Worm (Caenorhabditis elegans) whole organism, mixed stage, embryonic: ENCODE measurements around the gene atp-2.

ENCODE experiments used
- M03D4.4 ChIP-seq: sonication (generic microtip); optimal IDR thresholded peaks from 2 replicates; lab custom pipeline; 2017; ENCODE audit warnings: mild to moderate bottlenecking, missing genetic modification characterization, missing compliant biosample characterization
- bed-3 ChIP-seq: fragments of 200-800 bp; sonication (Bioruptor generic); optimal IDR thresholded peaks from 3 replicates; lab custom pipeline; 2018; ENCODE audit warnings: mild to moderate bottlenecking, missing genetic modification characterization, moderate library complexity, missing compliant biosample characterization
- blmp-1 ChIP-seq: fragments of 150-350 bp; optimal IDR thresholded peaks from 2 replicates; lab custom pipeline; 2014; ENCODE audit warnings: missing biosample characterization, missing genetic modification characterization
- ceh-39 ChIP-seq: fragments of 150-350 bp; optimal IDR thresholded peaks from 2 replicates; lab custom pipeline; 2014; ENCODE audit warnings: missing biosample characterization, missing genetic modification characterization
- ceh-43 ChIP-seq: fragments of 200-800 bp; sonication (Bioruptor generic); optimal IDR thresholded peaks from 2 replicates; lab custom pipeline; 2018; ENCODE audit warnings: mild to moderate bottlenecking, missing genetic modification characterization, moderate library complexity, missing compliant biosample characterization
- ceh-83 ChIP-seq: fragments of 200-800 bp; sonication (Bioruptor generic); optimal IDR thresholded peaks from 2 replicates; lab custom pipeline; 2018; ENCODE audit warnings: mild to moderate bottlenecking, missing genetic modification characterization, missing compliant biosample characterization
- ces-1 ChIP-seq: fragments of 150-350 bp; optimal IDR thresholded peaks from 2 replicates; lab custom pipeline; 2014; ENCODE audit warnings: missing biosample characterization, missing genetic modification reagents, missing genetic modification characterization
- cnd-1 ChIP-seq: fragments of 200-800 bp; sonication (Bioruptor generic); optimal IDR thresholded peaks from 2 replicates; lab custom pipeline; 2018; ENCODE audit warnings: mild to moderate bottlenecking, missing genetic modification characterization, missing compliant biosample characterization
- drap-1 ChIP-seq: fragments of 200-800 bp; sonication (Bioruptor generic); optimal IDR thresholded peaks from 3 replicates; lab custom pipeline; 2018; ENCODE audit warnings: mild to moderate bottlenecking, missing genetic modification characterization, missing compliant biosample characterization
- elt-3 ChIP-seq: fragments of 150-350 bp; optimal IDR thresholded peaks from 2 replicates; lab custom pipeline; 2014; ENCODE audit warnings: missing biosample characterization, missing genetic modification characterization
- flh-1 ChIP-seq: fragments of 200-800 bp; sonication (Bioruptor generic); optimal IDR thresholded peaks from 2 replicates; lab custom pipeline; 2018; ENCODE audit warnings: mild to moderate bottlenecking, missing genetic modification characterization, moderate library complexity, missing compliant biosample characterization
- ham-2 ChIP-seq: fragments of 200-800 bp; sonication (Bioruptor generic); optimal IDR thresholded peaks from 2 replicates; lab custom pipeline; 2018; ENCODE audit warnings: mild to moderate bottlenecking, missing genetic modification characterization, missing compliant biosample characterization
- lin-32 ChIP-seq: fragments of 200-800 bp; sonication (Bioruptor generic); optimal IDR thresholded peaks from 2 replicates; lab custom pipeline; 2018; ENCODE audit warnings: mild to moderate bottlenecking, missing genetic modification characterization, missing compliant biosample characterization
- lsy-2 ChIP-seq: fragments of 150-350 bp; optimal IDR thresholded peaks from 2 replicates; lab custom pipeline; 2014; ENCODE audit warnings: missing biosample characterization, missing genetic modification characterization
- mab-5 ChIP-seq: fragments of 150-350 bp; optimal IDR thresholded peaks from 2 replicates; lab custom pipeline; 2014; ENCODE audit warnings: missing biosample characterization, missing genetic modification characterization
- mep-1 ChIP-seq: fragments of 150-350 bp; optimal IDR thresholded peaks from 2 replicates; lab custom pipeline; 2017; ENCODE audit warnings: missing biosample characterization, missing genetic modification reagents, missing genetic modification characterization, inconsistent platforms
- mls-2 ChIP-seq: sonication (generic microtip); optimal IDR thresholded peaks from 2 replicates; lab custom pipeline; 2016; ENCODE audit warnings: mild to moderate bottlenecking, missing genetic modification characterization, moderate library complexity, missing compliant biosample characterization
- nhr-12 ChIP-seq: fragments of 150-350 bp; optimal IDR thresholded peaks from 2 replicates; lab custom pipeline; 2014; ENCODE audit warnings: missing biosample characterization, missing genetic modification characterization
- nhr-237 ChIP-seq: fragments of 150-350 bp; optimal IDR thresholded peaks from 2 replicates; lab custom pipeline; 2014; ENCODE audit warnings: missing biosample characterization, missing genetic modification characterization
- nhr-28 ChIP-seq: fragments of 150-350 bp; optimal IDR thresholded peaks from 2 replicates; lab custom pipeline; 2014; ENCODE audit warnings: missing biosample characterization, missing genetic modification characterization
- nhr-76 ChIP-seq: sonication (generic microtip); optimal IDR thresholded peaks from 2 replicates; lab custom pipeline; 2017; ENCODE audit warnings: missing biosample characterization, missing genetic modification characterization
- pha-4 ChIP-seq: fragments of 150-350 bp; optimal IDR thresholded peaks from 2 replicates; lab custom pipeline; 2018; ENCODE audit warnings: missing biosample characterization, missing genetic modification reagents, missing genetic modification characterization
- snpc-4 ChIP-seq: fragments of 150-350 bp; optimal IDR thresholded peaks from 2 replicates; lab custom pipeline; 2014; ENCODE audit warnings: missing biosample characterization, missing genetic modification characterization
- sptf-1 ChIP-seq: sonication (generic microtip); optimal IDR thresholded peaks from 2 replicates; lab custom pipeline; 2017; ENCODE audit warnings: mild to moderate bottlenecking, missing genetic modification characterization, moderate library complexity, missing compliant biosample characterization
- tbx-8 ChIP-seq: fragments of 200-800 bp; sonication (Bioruptor generic); optimal IDR thresholded peaks from 2 replicates; lab custom pipeline; 2018; ENCODE audit warnings: mild to moderate bottlenecking, missing genetic modification characterization, moderate library complexity, missing compliant biosample characterization
- unc-120 ChIP-seq: sonication (generic microtip); optimal IDR thresholded peaks from 2 replicates; lab custom pipeline; 2017; ENCODE audit warnings: missing genetic modification characterization, missing compliant biosample characterization; ENCODE audit not compliant: poor library complexity, severe bottlenecking
- unc-39 ChIP-seq: fragments of 150-350 bp; optimal IDR thresholded peaks from 2 replicates; lab custom pipeline; 2014; ENCODE audit warnings: missing biosample characterization, missing genetic modification characterization
- unc-62 ChIP-seq: fragments of 150-350 bp; optimal IDR thresholded peaks from 2 replicates; lab custom pipeline; 2014; ENCODE audit warnings: missing biosample characterization, missing genetic modification reagents, missing genetic modification characterization
- zip-8 ChIP-seq: fragments of 150-350 bp; optimal IDR thresholded peaks from 2 replicates; lab custom pipeline; 2014; ENCODE audit warnings: missing biosample characterization, missing genetic modification characterization
- ztf-11 ChIP-seq: fragments of 150-350 bp; optimal IDR thresholded peaks from 2 replicates; lab custom pipeline; 2014; ENCODE audit warnings: missing biosample characterization, missing genetic modification characterization

Gene atp-2

DNA sequence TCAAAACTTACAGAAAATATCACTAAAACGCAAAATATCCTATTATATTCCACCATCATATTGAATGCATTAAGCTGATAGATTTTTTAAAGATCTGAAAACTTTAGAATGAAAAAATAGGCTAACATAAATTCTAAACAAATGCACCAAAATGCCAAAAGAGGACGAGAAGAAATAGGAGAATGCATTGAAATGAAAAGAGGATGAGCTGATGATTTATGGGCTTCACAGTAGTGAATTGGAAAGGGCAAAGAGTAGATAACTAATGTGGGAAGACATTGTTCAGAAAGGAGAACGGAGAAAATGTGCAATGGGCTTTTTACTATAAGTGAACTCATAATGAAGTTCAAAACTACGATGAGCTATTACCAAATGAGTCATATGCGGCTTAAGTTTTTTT lies 10.7 kb upstream of the atp-2 start, which contains the start of gene cutl-19:
cutl-19 (minus strand) TSS at position 101 of the 400 bp plus-strand sequence.
- TF ChIP-seq nhr-237 (tag; lab: Kevin White, UChicago) (no peak), elt-3 (tag; lab: Kevin White, UChicago) (no peak), mep-1 (tag; lab: Kevin White, UChicago) (no peak), sptf-1 (tag; lab: Kevin White, UChicago) (no peak), ztf-11 (tag; lab: Kevin White, UChicago) (no peak), lsy-2 (no peak), mls-2 (tag; lab: Kevin White, UChicago) (no peak), bed-3 (GFP tag; lab: Kevin White, UChicago) (no peak), nhr-12 (tag; lab: Kevin White, UChicago) (no peak), blmp-1 (tag; lab: Kevin White, UChicago) (no peak), mab-5 (no peak), cnd-1 (tag; lab: Kevin White, UChicago) (no peak)

DNA sequence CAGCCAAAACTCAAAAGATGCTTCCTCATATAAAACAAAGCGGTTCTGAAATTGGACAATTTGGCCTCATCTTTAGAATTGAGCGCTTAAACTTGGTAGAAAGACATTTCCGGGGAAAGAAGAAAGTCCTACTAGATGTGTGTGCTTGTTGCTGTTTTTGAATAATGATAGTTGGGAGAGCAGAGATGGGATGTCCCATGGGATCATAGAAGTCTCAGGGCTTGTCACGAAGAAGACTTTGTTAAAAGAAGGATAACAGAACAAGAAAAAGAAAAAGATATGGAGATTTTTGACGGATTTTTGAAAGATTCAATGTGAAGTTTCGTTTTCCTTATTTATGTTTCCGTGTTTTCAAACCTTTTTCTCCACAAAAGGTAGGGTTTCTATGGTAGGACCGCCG lies 9.5 kb upstream of the atp-2 start, which contains the start of gene ZC155.2:
ZC155.2 (plus strand) TSS at position 301 of the 400 bp plus-strand sequence.
- TF ChIP-seq nhr-12 (tag; lab: Kevin White, UChicago) = no peak
- TF ChIP-seq ceh-43 (GFP tag; lab: Kevin White, UChicago) = no peak
- no peak for TF ChIP-seq nhr-28 (tag; lab: Kevin White, UChicago)
- no peak for TF ChIP-seq mep-1 (tag; lab: Kevin White, UChicago)
- no peak for TF ChIP-seq unc-120 (tag; lab: Kevin White, UChicago)
- no peak for TF ChIP-seq unc-39 (tag; lab: Kevin White, UChicago)
- no peak for TF ChIP-seq snpc-4

DNA sequence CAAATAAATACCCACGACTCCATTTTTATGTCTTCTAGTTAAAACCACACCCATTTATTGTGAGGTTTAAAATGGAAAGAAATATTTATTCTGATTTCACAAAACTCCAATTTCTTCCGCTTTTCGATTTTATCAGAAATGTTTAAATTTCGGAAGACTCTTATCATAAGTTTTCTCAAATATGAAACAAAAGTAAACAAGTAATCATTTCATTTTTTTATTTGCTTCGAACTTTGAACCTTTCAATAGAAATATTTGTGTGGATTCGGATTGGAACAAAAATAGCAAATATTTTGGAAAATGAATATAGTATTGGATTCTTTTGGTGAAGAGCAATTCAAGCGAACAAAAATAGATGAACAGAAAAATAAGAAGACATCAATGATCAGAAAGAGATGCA lies 6.4 kb upstream of the atp-2 start:
- TF ChIP-seq drap-1 (GFP tag; lab: Kevin White, UChicago) = no peak
- no peak for TF ChIP-seq sptf-1 (tag; lab: Kevin White, UChicago)
- TF ChIP-seq mep-1 (tag; lab: Kevin White, UChicago) = no peak
- no peak for TF ChIP-seq ceh-43 (GFP tag; lab: Kevin White, UChicago)
- no peak for TF ChIP-seq snpc-4
- no peak for TF ChIP-seq lsy-2
- TF ChIP-seq tbx-8 (GFP tag; lab: Kevin White, UChicago) = no peak
- no peak for TF ChIP-seq nhr-76 (tag; lab: Kevin White, UChicago)
- TF ChIP-seq nhr-237 (tag; lab: Kevin White, UChicago) = no peak
- no peak for TF ChIP-seq M03D4.4
- no peak for TF ChIP-seq ceh-83 (GFP tag; lab: Kevin White, UChicago)
- no peak for TF ChIP-seq ztf-11 (tag; lab: Kevin White, UChicago)
- TF ChIP-seq lin-32 = no peak
- no peak for TF ChIP-seq nhr-12 (tag; lab: Kevin White, UChicago)
- TF ChIP-seq cnd-1 (tag; lab: Kevin White, UChicago) = no peak
- TF ChIP-seq ham-2 (GFP tag; lab: Kevin White, UChicago) = no peak
- TF ChIP-seq ceh-39 (tag; lab: Kevin White, UChicago) = no peak
- TF ChIP-seq flh-1 = no peak
- TF ChIP-seq ces-1 (GFP tag; lab: Kevin White, UChicago) = no peak

- no peak for TF ChIP-seq mab-5
- no peak for TF ChIP-seq ces-1 (GFP tag; lab: Kevin White, UChicago)
- TF ChIP-seq pha-4 (tag; lab: Kevin White, UChicago) = peak; percentile 8
- no peak for TF ChIP-seq ceh-83 (GFP tag; lab: Kevin White, UChicago)
- TF ChIP-seq bed-3 (GFP tag; lab: Kevin White, UChicago) = no peak
- TF ChIP-seq lin-32 = no peak
- no peak for TF ChIP-seq unc-39 (tag; lab: Kevin White, UChicago)
Observed at ce11 chrIII:5222777-5223176, 5.4 kb upstream of the atp-2 start.

- TF ChIP-seq sptf-1 (tag; lab: Kevin White, UChicago) (no peak), nhr-28 (tag; lab: Kevin White, UChicago) (no peak), M03D4.4 (no peak), cnd-1 (tag; lab: Kevin White, UChicago) (no peak), lin-32 (no peak), unc-62 (no peak), nhr-76 (tag; lab: Kevin White, UChicago) (no peak), zip-8 (no peak)
Observed at ce11 chrIII:5224908-5225307, 3.3 kb upstream of the atp-2 start.
